Fruit fly (Drosophila melanogaster) whole organism, pupa: ENCODE results near the gene ATPsynGL.

ENCODE experiments used
- CG15710 ChIP-seq: fragments of 200-800 bp; sonication (Bioruptor generic); optimal IDR thresholded peaks from 2 replicates; lab custom pipeline; 2018; ENCODE audit warnings: missing biosample characterization, mild to moderate bottlenecking, missing genetic modification characterization, moderate library complexity
- CG32121 ChIP-seq: fragments of 200-800 bp; sonication (Bioruptor generic); IDR thresholded peaks from 2 replicates; pipeline ENCODE4 v1.3.6; 2022; ENCODE audit warnings: missing biosample characterization, missing genetic modification characterization
- CG8301 ChIP-seq: fragments of 200-800 bp; sonication (Bioruptor generic); optimal IDR thresholded peaks from 2 replicates; lab custom pipeline; 2018; ENCODE audit warnings: missing biosample characterization, mild to moderate bottlenecking, missing genetic modification characterization
- EcR ChIP-seq: fragments of 200-800 bp; sonication (Bioruptor generic); optimal IDR thresholded peaks from 3 replicates; lab custom pipeline; 2019; ENCODE audit warnings: missing biosample characterization, missing genetic modification characterization, mild to moderate bottlenecking, moderate library complexity, missing genetic modification reagents

- TF ChIP-seq CG32121 (GFP tag; lab: Robert Waterston, UW) (no peak), CG15710 (no peak), CG8301 (tag; lab: Kevin White, UChicago) (no peak), EcR (GFP tag; lab: Kevin White, UChicago) (no peak)
Observed at dm6 chr2L:7722102-7722501, 25.0 kb upstream of the ATPsynGL start.
